Fruit fly (Drosophila melanogaster) whole organism, embryonic: ENCODE data around the gene TyrRII.
A peak's percentile ranks its signal among the peaks of the same experiment; 100 is the strongest.

Experiments
- B-H1 ChIP-seq: fragments of 200-800 bp; sonication (Bioruptor generic); IDR thresholded peaks from 3 replicates; pipeline ENCODE4 v1.3.6; 2022; ENCODE audit warnings: missing biosample characterization, missing genetic modification characterization
- BEAF-32 ChIP-seq: fragments of 200-800 bp; sonication (Bioruptor generic); optimal IDR thresholded peaks from 3 replicates; lab custom pipeline; 2017; ENCODE audit warnings: missing biosample characterization, missing genetic modification characterization, mild to moderate bottlenecking, moderate library complexity, missing genetic modification reagents
- CG10147 ChIP-seq: fragments of 200-800 bp; sonication (Bioruptor generic); optimal IDR thresholded peaks from 2 replicates; lab custom pipeline; 2019; ENCODE audit warnings: missing biosample characterization, mild to moderate bottlenecking, missing genetic modification characterization, moderate library complexity
- CG10543 ChIP-seq: fragments of 200-800 bp; sonication (Bioruptor generic); optimal IDR thresholded peaks from 3 replicates; lab custom pipeline; 2017; ENCODE audit warnings: missing biosample characterization, mild to moderate bottlenecking, missing genetic modification characterization, moderate library complexity
- CG11085 ChIP-seq: fragments of 200-800 bp; sonication (Bioruptor generic); IDR thresholded peaks from 2 replicates; pipeline ENCODE4 v1.3.6; 2022; ENCODE audit warnings: missing biosample characterization, missing genetic modification characterization
- CG11247 ChIP-seq: fragments of 200-800 bp; sonication (Bioruptor generic); IDR thresholded peaks from 2 replicates; pipeline ENCODE4 v1.3.6; 2022; ENCODE audit warnings: missing biosample characterization, missing genetic modification characterization
- CG12219 ChIP-seq: fragments of 200-800 bp; sonication (Bioruptor generic); optimal IDR thresholded peaks from 3 replicates; lab custom pipeline; 2018; ENCODE audit warnings: missing biosample characterization, mild to moderate bottlenecking, missing genetic modification characterization
- CG12391 ChIP-seq: fragments of 200-800 bp; sonication (Bioruptor generic); optimal IDR thresholded peaks from 3 replicates; lab custom pipeline; 2018; ENCODE audit warnings: missing biosample characterization, mild to moderate bottlenecking, missing genetic modification characterization, moderate library complexity
- CG12659 ChIP-seq: fragments of 200-800 bp; sonication (Bioruptor generic); optimal IDR thresholded peaks from 3 replicates; lab custom pipeline; 2017; ENCODE audit warnings: mild to moderate bottlenecking, missing biosample characterization, missing genetic modification reagents, missing genetic modification characterization
- CG15601 ChIP-seq: fragments of 200-800 bp; sonication (Bioruptor generic); optimal IDR thresholded peaks from 3 replicates; lab custom pipeline; 2019; ENCODE audit warnings: missing biosample characterization, mild to moderate bottlenecking, missing genetic modification characterization, moderate library complexity
- CG1832 ChIP-seq: fragments of 200-800 bp; sonication (Bioruptor generic); optimal IDR thresholded peaks from 2 replicates; lab custom pipeline; 2017; ENCODE audit warnings: missing biosample characterization, mild to moderate bottlenecking, missing genetic modification characterization, inconsistent platforms
- CG31441 ChIP-seq: fragments of 200-800 bp; sonication (Bioruptor generic); IDR thresholded peaks from 2 replicates; pipeline ENCODE4 v1.3.6; 2022; ENCODE audit warnings: missing biosample characterization, missing genetic modification characterization
- CG33213 ChIP-seq: fragments of 200-800 bp; sonication (Bioruptor generic); optimal IDR thresholded peaks from 3 replicates; lab custom pipeline; 2016; ENCODE audit warnings: missing biosample characterization, missing genetic modification characterization
- CG4617 ChIP-seq: fragments of 200-800 bp; sonication (Bioruptor generic); optimal IDR thresholded peaks from 3 replicates; lab custom pipeline; 2016; ENCODE audit warnings: missing biosample characterization, missing genetic modification characterization, borderline replicate concordance
- CG7271 ChIP-seq: fragments of 200-800 bp; sonication (Bioruptor generic); optimal IDR thresholded peaks from 2 replicates; lab custom pipeline; 2018; ENCODE audit warnings: missing biosample characterization, mild to moderate bottlenecking, missing genetic modification characterization, moderate library complexity
- CG8290 ChIP-seq, 3 experiments: fragments of 200-800 bp; sonication (Bioruptor generic); optimal IDR thresholded peaks; 2 replicates each; lab custom pipeline; 2016 to 2019; ENCODE audit warnings: missing biosample characterization in 3 of 3, missing genetic modification characterization in 3 of 3, mild to moderate bottlenecking in 2 of 3, moderate library complexity in 1 of 3
- CG9797 ChIP-seq: fragments of 200-800 bp; sonication (Bioruptor generic); optimal IDR thresholded peaks from 3 replicates; lab custom pipeline; 2018; ENCODE audit warnings: missing biosample characterization, mild to moderate bottlenecking, missing genetic modification characterization
- CTCF ChIP-seq: fragments of 200-800 bp; sonication (Bioruptor generic); optimal IDR thresholded peaks from 2 replicates; lab custom pipeline; 2017; ENCODE audit warnings: missing biosample characterization, mild to moderate bottlenecking, missing genetic modification characterization, moderate library complexity
- Dad ChIP-seq: fragments of 200-800 bp; sonication (Bioruptor generic); optimal IDR thresholded peaks from 3 replicates; lab custom pipeline; 2016; ENCODE audit warnings: missing biosample characterization, missing genetic modification characterization
- Dbx ChIP-seq: fragments of 200-800 bp; sonication (Bioruptor generic); IDR thresholded peaks from 3 replicates; pipeline ENCODE4 v1.3.6; 2022; ENCODE audit warnings: missing biosample characterization, missing genetic modification characterization
- Dfd ChIP-seq, 2 experiments: fragments of >200 bp; optimal IDR thresholded peaks; 2 replicates each; lab custom pipeline; 2017; ENCODE audit warnings: missing biosample characterization in 2 of 2, missing genetic modification characterization in 2 of 2
- Dp ChIP-seq: fragments of 200-800 bp; sonication (Bioruptor generic); optimal IDR thresholded peaks from 2 replicates; lab custom pipeline; 2018; ENCODE audit warnings: missing biosample characterization, mild to moderate bottlenecking, missing genetic modification characterization, moderate library complexity
- Dref ChIP-seq: fragments of 200-800 bp; sonication (Bioruptor generic); IDR thresholded peaks from 2 replicates; pipeline ENCODE4 v1.3.6; 2022; ENCODE audit warnings: missing biosample characterization, missing genetic modification characterization
- Ets97D ChIP-seq: fragments of 200-800 bp; sonication (Bioruptor generic); optimal IDR thresholded peaks from 3 replicates; lab custom pipeline; 2016; ENCODE audit warnings: missing biosample characterization, missing genetic modification characterization
- GATAe ChIP-seq: fragments of 200-800 bp; sonication (Bioruptor generic); conservative IDR thresholded peaks from 2 replicates; pipeline ENCODE4 v1.3.6; 2022; ENCODE audit warnings: missing biosample characterization, missing genetic modification characterization
- Gug ChIP-seq: fragments of 200-800 bp; sonication (Bioruptor generic); IDR thresholded peaks from 4 replicates; pipeline ENCODE4 v1.3.6; 2022; ENCODE audit warnings: missing biosample characterization, missing genetic modification characterization
- HLHmδ ChIP-seq: fragments of 200-800 bp; sonication (Bioruptor generic); optimal IDR thresholded peaks from 2 replicates; lab custom pipeline; 2018; ENCODE audit warnings: missing biosample characterization, mild to moderate bottlenecking, missing genetic modification characterization, moderate library complexity
- Max ChIP-seq: fragments of 200-800 bp; sonication (Bioruptor generic); optimal IDR thresholded peaks from 2 replicates; lab custom pipeline; 2016; ENCODE audit warnings: missing biosample characterization, mild to moderate bottlenecking, missing genetic modification characterization
- Med ChIP-seq: fragments of 200-800 bp; sonication (Bioruptor generic); peaks from one replicate; lab custom pipeline; 2016; ENCODE audit warnings: missing biosample characterization, missing genetic modification characterization, mild to moderate bottlenecking, inconsistent platforms, moderate library complexity
- Meics ChIP-seq: fragments of 200-800 bp; sonication (Bioruptor generic); optimal IDR thresholded peaks from 2 replicates; lab custom pipeline; 2017; ENCODE audit warnings: missing biosample characterization, mild to moderate bottlenecking, missing genetic modification characterization
- Myb ChIP-seq: fragments of 200-800 bp; sonication (Bioruptor generic); optimal IDR thresholded peaks from 2 replicates; lab custom pipeline; 2016; ENCODE audit warnings: missing biosample characterization, missing genetic modification characterization
- NC2α ChIP-seq: fragments of 200-800 bp; sonication (Bioruptor generic); optimal IDR thresholded peaks from 2 replicates; lab custom pipeline; 2016; ENCODE audit warnings: missing biosample characterization, missing genetic modification characterization
- Optix ChIP-seq: fragments of 200-800 bp; sonication (Bioruptor generic); IDR thresholded peaks from 3 replicates; pipeline ENCODE4 v1.3.6; 2022; ENCODE audit warnings: missing biosample characterization, missing genetic modification characterization
- Pdp1 ChIP-seq, 2 experiments: fragments of 200-800 bp; sonication (Bioruptor generic); optimal IDR thresholded peaks; 3 replicates each; lab custom pipeline; 2016; ENCODE audit warnings: missing biosample characterization in 2 of 2, missing genetic modification characterization in 2 of 2, mild to moderate bottlenecking in 1 of 2, moderate library complexity in 1 of 2
- Sry-δ ChIP-seq: fragments of 200-800 bp; sonication (Bioruptor generic); optimal IDR thresholded peaks from 2 replicates; lab custom pipeline; 2016; ENCODE audit warnings: missing biosample characterization, missing genetic modification characterization
- inv ChIP-seq: fragments of 200-800 bp; sonication (Bioruptor generic); IDR thresholded peaks from 2 replicates; pipeline ENCODE4 v1.3.6; 2022; ENCODE audit warnings: missing biosample characterization, missing genetic modification characterization; ENCODE audit not compliant: partially characterized antibody
- jumu ChIP-seq: fragments of 200-800 bp; sonication (Bioruptor generic); optimal IDR thresholded peaks from 3 replicates; lab custom pipeline; 2016; ENCODE audit warnings: missing biosample characterization, missing genetic modification characterization
- kay ChIP-seq: fragments of 200-800 bp; sonication (Bioruptor generic); optimal IDR thresholded peaks from 2 replicates; lab custom pipeline; 2016; ENCODE audit warnings: missing biosample characterization, missing genetic modification characterization
- lab ChIP-seq: fragments of 200-800 bp; sonication (Bioruptor generic); optimal IDR thresholded peaks from 3 replicates; lab custom pipeline; 2017; ENCODE audit warnings: missing biosample characterization, missing genetic modification characterization, mild to moderate bottlenecking, moderate library complexity, missing genetic modification reagents
- mld ChIP-seq: fragments of 200-800 bp; sonication (Bioruptor generic); IDR thresholded peaks from 3 replicates; pipeline ENCODE4 v1.3.6; 2022; ENCODE audit warnings: missing biosample characterization, missing genetic modification characterization; ENCODE audit not compliant: partially characterized antibody
- nom ChIP-seq: fragments of 200-800 bp; sonication (Bioruptor generic); optimal IDR thresholded peaks from 2 replicates; lab custom pipeline; 2017; ENCODE audit warnings: missing biosample characterization, missing genetic modification characterization, mild to moderate bottlenecking, moderate library complexity, missing genetic modification reagents
- p53 ChIP-seq: fragments of 200-800 bp; sonication (Bioruptor generic); optimal IDR thresholded peaks from 2 replicates; lab custom pipeline; 2016; ENCODE audit warnings: missing biosample characterization, missing genetic modification characterization
- pb ChIP-seq: fragments of 200-800 bp; sonication (Bioruptor generic); optimal IDR thresholded peaks from 3 replicates; lab custom pipeline; 2016; ENCODE audit warnings: missing biosample characterization, missing genetic modification characterization
- phol ChIP-seq: fragments of 200-800 bp; sonication (Bioruptor generic); optimal IDR thresholded peaks from 3 replicates; lab custom pipeline; 2018; ENCODE audit warnings: missing biosample characterization, mild to moderate bottlenecking, missing genetic modification characterization, moderate library complexity
- rib ChIP-seq: fragments of 200-800 bp; sonication (Bioruptor generic); IDR thresholded peaks from 2 replicates; pipeline ENCODE4 v1.3.6; 2022; ENCODE audit warnings: missing biosample characterization, missing genetic modification characterization
- zen2 ChIP-seq: fragments of 200-800 bp; sonication (Bioruptor generic); IDR thresholded peaks from 3 replicates; pipeline ENCODE4 v1.3.6; 2022; ENCODE audit warnings: missing biosample characterization, missing genetic modification characterization; ENCODE audit not compliant: partially characterized antibody

The TyrRII gene

DNA sequence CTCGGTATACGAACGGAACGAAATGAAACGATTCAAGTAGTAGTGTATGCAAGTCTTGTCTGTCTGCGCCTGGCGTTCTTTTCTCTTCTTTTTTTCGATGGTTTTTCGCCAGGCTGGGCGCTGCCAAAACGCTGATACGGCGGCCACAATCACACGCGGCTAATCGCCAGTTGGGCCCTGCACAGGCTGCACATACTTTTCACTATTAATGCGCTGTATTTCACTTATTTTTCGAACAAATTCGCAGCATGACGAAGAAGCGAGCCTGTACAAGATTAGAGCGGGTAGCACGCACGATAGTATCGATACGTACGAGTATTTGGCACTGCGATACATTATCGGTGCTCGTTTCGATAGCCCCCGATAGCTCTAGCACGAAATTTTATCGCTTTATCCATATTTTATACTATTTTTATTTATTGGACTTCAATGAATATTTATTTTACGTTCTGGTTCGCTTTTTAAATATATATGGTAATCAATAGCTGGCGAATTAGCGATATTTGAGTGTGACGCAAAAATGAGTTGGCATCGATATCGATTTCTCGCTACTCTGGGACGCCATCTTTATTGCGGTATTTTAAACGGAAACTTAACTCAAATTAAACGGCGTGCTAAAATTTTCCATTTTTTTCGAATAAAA is 18.2 kb upstream of the TyrRII start, which contains the start of gene osa (continued):
- peak; percentile 17 for TF ChIP-seq jumu (GFP tag; lab: Kevin White, UChicago)
- TF ChIP-seq Optix (GFP tag; lab: Robert Waterston, UW): no peak
- TF ChIP-seq CG8290 (GFP tag; optimal IDR thresholded peaks at IDR 0.05; lab: Kevin White, UChicago): peak; percentile 51
- no peak for TF ChIP-seq CG8290 (tag; optimal IDR thresholded peaks at IDR 0.05; lab: Kevin White, UChicago)
- TF ChIP-seq CG15601 (tag; lab: Kevin White, UChicago): peak; percentile 17
- TF ChIP-seq CG31441 (GFP tag; lab: Robert Waterston, UW): no peak
- TF ChIP-seq Pdp1 (GFP tag; optimal IDR thresholded peaks at IDR 0.05; lab: Kevin White, UChicago): peak in 1 of 2 experiments; percentile 2
- peak; percentile 49 for TF ChIP-seq CG12659 (GFP tag; lab: Kevin White, UChicago)
- peak; percentile 0 for TF ChIP-seq CG12219 (GFP tag; lab: Kevin White, UChicago)
- peak; percentile 18 for TF ChIP-seq lab (GFP tag; lab: Kevin White, UChicago)
- TF ChIP-seq CG33213 (GFP tag; lab: Kevin White, UChicago): peak; percentile 22
- peak; percentile 10 for TF ChIP-seq Meics
- TF ChIP-seq Myb: peak; percentile 86
- TF ChIP-seq CG1832: no peak
- peak; percentile 20 for TF ChIP-seq CG10543 (GFP tag; lab: Kevin White, UChicago)
- TF ChIP-seq Med: peak; percentile 85
- TF ChIP-seq CG10147 (GFP tag; lab: Kevin White, UChicago): peak; percentile 22
- no peak for TF ChIP-seq CG7271
- no peak for TF ChIP-seq CG11247 (GFP tag; lab: Robert Waterston, UW)
- peak; percentile 52 for TF ChIP-seq CG9797 (GFP tag; lab: Kevin White, UChicago)
- TF ChIP-seq Ets97D (GFP tag; lab: Kevin White, UChicago): peak; percentile 85
- TF ChIP-seq Gug (GFP tag; lab: Robert Waterston, UW): peak; percentile 62; the same call in 2 of the 4 replicates
- no peak for TF ChIP-seq inv (GFP tag; lab: Robert Waterston, UW)
- TF ChIP-seq zen2 (GFP tag; lab: Robert Waterston, UW): no peak
- no peak for TF ChIP-seq pb (GFP tag; lab: Kevin White, UChicago)
- TF ChIP-seq CG11085: no peak
- TF ChIP-seq Dad (GFP tag; lab: Kevin White, UChicago): peak; percentile 8
- peak; percentile 77 for TF ChIP-seq CTCF (GFP tag; lab: Kevin White, UChicago)
- no peak for TF ChIP-seq B-H1 (GFP tag; lab: Robert Waterston, UW)
- TF ChIP-seq BEAF-32 (GFP tag; lab: Kevin White, UChicago): peak; percentile 99
- peak; percentile 100 for TF ChIP-seq phol (tag; lab: Kevin White, UChicago)
- peak; percentile 43 for TF ChIP-seq nom (GFP tag; lab: Kevin White, UChicago)
- no peak for TF ChIP-seq HLHmδ
- no peak for TF ChIP-seq rib (GFP tag; lab: Robert Waterston, UW)
- TF ChIP-seq Dfd (GFP tag; optimal IDR thresholded peaks at IDR 0.05; lab: Kevin White, UChicago): no peak
- no peak for TF ChIP-seq mld (GFP tag; lab: Robert Waterston, UW)
- no peak for TF ChIP-seq p53 (GFP tag; lab: Kevin White, UChicago)
- TF ChIP-seq NC2α: no peak
- peak; percentile 33 for TF ChIP-seq Max (GFP tag; lab: Kevin White, UChicago)
- TF ChIP-seq Dref (GFP tag; lab: Robert Waterston, UW): no peak
- peak; percentile 65 for TF ChIP-seq Dp
- peak; percentile 43 for TF ChIP-seq CG4617
- TF ChIP-seq Sry-δ (GFP tag; lab: Kevin White, UChicago): peak; percentile 94
- no peak for TF ChIP-seq Dbx (GFP tag; lab: Robert Waterston, UW)
- no peak for TF ChIP-seq GATAe (GFP tag; lab: Robert Waterston, UW)
- peak; percentile 10 for TF ChIP-seq CG12391 (tag; lab: Kevin White, UChicago)
- TF ChIP-seq kay (GFP tag; lab: Kevin White, UChicago): no peak
